Fruit fly (Drosophila melanogaster) whole organism, pupa: ENCODE measurements around the gene CG31097.

Source experiments
- CG17806 ChIP-seq: fragments of 200-800 bp; sonication (Bioruptor generic); optimal IDR thresholded peaks from 2 replicates; lab custom pipeline; 2018; ENCODE audit warnings: missing biosample characterization, mild to moderate bottlenecking, missing genetic modification characterization, moderate library complexity
- CG34367 ChIP-seq: fragments of 200-800 bp; sonication (Bioruptor generic); optimal IDR thresholded peaks from 2 replicates; lab custom pipeline; 2018; ENCODE audit warnings: missing biosample characterization, mild to moderate bottlenecking, missing genetic modification characterization
- EcR ChIP-seq: fragments of 200-800 bp; sonication (Bioruptor generic); optimal IDR thresholded peaks from 3 replicates; lab custom pipeline; 2019; ENCODE audit warnings: missing biosample characterization, missing genetic modification characterization, mild to moderate bottlenecking, moderate library complexity, missing genetic modification reagents

dm6 chr3R:25313771-25314170 lies 16.2 kb upstream of the CG31097 start, which contains the start of gene CG31087:
- TF ChIP-seq CG34367 = no peak
- no peak for TF ChIP-seq EcR
- TF ChIP-seq CG17806 (tag; lab: Kevin White, UChicago) = no peak
